Fruit fly (Drosophila melanogaster) whole organism, embryonic: Measurements from ENCODE around the gene CG14535.

Experiments
- Antp ChIP-seq: fragments of 200-800 bp; sonication (Bioruptor generic); optimal IDR thresholded peaks from 3 replicates; lab custom pipeline; 2016; ENCODE audit warnings: missing biosample characterization, missing genetic modification characterization
- CG11456 ChIP-seq: fragments of 200-800 bp; sonication (Bioruptor generic); IDR thresholded peaks from 3 replicates; pipeline ENCODE4 v1.3.6; 2022; ENCODE audit warnings: missing biosample characterization, missing genetic modification characterization
- CG11504 ChIP-seq: fragments of 200-800 bp; sonication (Bioruptor generic); optimal IDR thresholded peaks from 3 replicates; lab custom pipeline; 2019; ENCODE audit warnings: missing biosample characterization, mild to moderate bottlenecking, missing genetic modification characterization, moderate library complexity
- CG12391 ChIP-seq: fragments of 200-800 bp; sonication (Bioruptor generic); optimal IDR thresholded peaks from 3 replicates; lab custom pipeline; 2018; ENCODE audit warnings: missing biosample characterization, mild to moderate bottlenecking, missing genetic modification characterization, moderate library complexity
- CG12659 ChIP-seq: fragments of 200-800 bp; sonication (Bioruptor generic); optimal IDR thresholded peaks from 3 replicates; lab custom pipeline; 2017; ENCODE audit warnings: mild to moderate bottlenecking, missing biosample characterization, missing genetic modification reagents, missing genetic modification characterization
- CG13123 ChIP-seq: fragments of 200-800 bp; sonication (Bioruptor generic); optimal IDR thresholded peaks from 2 replicates; lab custom pipeline; 2016; ENCODE audit warnings: missing biosample characterization, missing genetic modification characterization
- CG15269 ChIP-seq: fragments of 200-800 bp; sonication (Bioruptor generic); optimal IDR thresholded peaks from 2 replicates; lab custom pipeline; 2018; ENCODE audit warnings: missing biosample characterization, mild to moderate bottlenecking, missing genetic modification characterization, moderate library complexity
- CG17802 ChIP-seq: fragments of 200-800 bp; sonication (Bioruptor generic); optimal IDR thresholded peaks from 2 replicates; lab custom pipeline; 2018; ENCODE audit warnings: missing biosample characterization, mild to moderate bottlenecking, missing genetic modification characterization, moderate library complexity
- CG18599 ChIP-seq: fragments of 200-800 bp; sonication (Bioruptor generic); optimal IDR thresholded peaks from 3 replicates; lab custom pipeline; 2017; ENCODE audit warnings: missing biosample characterization, missing genetic modification characterization, mild to moderate bottlenecking, moderate library complexity, missing genetic modification reagents
- CG2202 ChIP-seq: fragments of 200-800 bp; sonication (Bioruptor generic); optimal IDR thresholded peaks from 2 replicates; lab custom pipeline; 2018; ENCODE audit warnings: missing biosample characterization, mild to moderate bottlenecking, missing genetic modification characterization
- CG32772 ChIP-seq: fragments of 200-800 bp; sonication (Bioruptor generic); IDR thresholded peaks from 2 replicates; pipeline ENCODE4 v1.3.6; 2022; ENCODE audit warnings: missing biosample characterization, missing genetic modification characterization
- CG3281 ChIP-seq: fragments of 200-800 bp; sonication (Bioruptor generic); optimal IDR thresholded peaks from 3 replicates; lab custom pipeline; 2017; ENCODE audit warnings: missing biosample characterization, mild to moderate bottlenecking, missing genetic modification characterization
- CG3726 ChIP-seq: fragments of 200-800 bp; sonication (Bioruptor generic); IDR thresholded peaks from 3 replicates; pipeline ENCODE4, ENCODE4 v1.3.6; 2022; ENCODE audit warnings: missing biosample characterization, missing genetic modification characterization
- CG3847 ChIP-seq: fragments of 200-800 bp; sonication (Bioruptor generic); IDR thresholded peaks from 2 replicates; pipeline ENCODE4 v1.3.6; 2022; ENCODE audit warnings: missing biosample characterization, missing genetic modification characterization
- CG42726 ChIP-seq: fragments of 200-800 bp; sonication (Bioruptor generic); IDR thresholded peaks from 2 replicates; pipeline ENCODE4 v1.3.6; 2022; ENCODE audit warnings: missing biosample characterization, missing genetic modification characterization; ENCODE audit not compliant: partially characterized antibody
- CG4730 ChIP-seq: fragments of 200-800 bp; sonication (Bioruptor generic); IDR thresholded peaks from 2 replicates; pipeline ENCODE4 v1.3.6; 2022; ENCODE audit warnings: missing biosample characterization, missing genetic modification characterization
- CG6854 ChIP-seq: fragments of 200-800 bp; sonication (Bioruptor generic); optimal IDR thresholded peaks from 3 replicates; lab custom pipeline; 2017; ENCODE audit warnings: missing biosample characterization, mild to moderate bottlenecking, missing genetic modification characterization
- CG7556 ChIP-seq: fragments of 200-800 bp; sonication (Bioruptor generic); optimal IDR thresholded peaks from 2 replicates; lab custom pipeline; 2017; ENCODE audit warnings: missing biosample characterization, mild to moderate bottlenecking, missing genetic modification characterization
- CG7928 ChIP-seq: fragments of 200-800 bp; sonication (Bioruptor generic); optimal IDR thresholded peaks from 2 replicates; lab custom pipeline; 2017; ENCODE audit warnings: missing biosample characterization, mild to moderate bottlenecking, missing genetic modification characterization
- CG9727 ChIP-seq: fragments of 200-800 bp; sonication (Bioruptor generic); optimal IDR thresholded peaks from 3 replicates; lab custom pipeline; 2017; ENCODE audit warnings: missing biosample characterization, mild to moderate bottlenecking, missing genetic modification characterization
- E2f1 ChIP-seq: fragments of 200-800 bp; sonication (Bioruptor generic); IDR thresholded peaks from 2 replicates; pipeline ENCODE4 v1.3.6; 2022; ENCODE audit warnings: missing biosample characterization, missing genetic modification characterization
- Ets65A ChIP-seq: fragments of 200-800 bp; sonication (Bioruptor generic); peaks from one replicate; lab custom pipeline; 2016; ENCODE audit warnings: missing biosample characterization, missing genetic modification characterization
- Med ChIP-seq: fragments of 200-800 bp; sonication (Bioruptor generic); peaks from one replicate; lab custom pipeline; 2016; ENCODE audit warnings: missing biosample characterization, missing genetic modification characterization, mild to moderate bottlenecking, inconsistent platforms, moderate library complexity
- Meics ChIP-seq: fragments of 200-800 bp; sonication (Bioruptor generic); optimal IDR thresholded peaks from 2 replicates; lab custom pipeline; 2017; ENCODE audit warnings: missing biosample characterization, mild to moderate bottlenecking, missing genetic modification characterization
- Mes4 ChIP-seq: fragments of 200-800 bp; sonication (Bioruptor generic); optimal IDR thresholded peaks from 2 replicates; lab custom pipeline; 2016; ENCODE audit warnings: missing biosample characterization, missing genetic modification characterization
- Oli ChIP-seq: fragments of 200-800 bp; sonication (Bioruptor generic); optimal IDR thresholded peaks from 2 replicates; lab custom pipeline; 2018; ENCODE audit warnings: missing biosample characterization, mild to moderate bottlenecking, missing genetic modification characterization, moderate library complexity
- Ptx1 ChIP-seq: fragments of 200-800 bp; sonication (Bioruptor generic); IDR thresholded peaks from 2 replicates; pipeline ENCODE4 v1.3.6; 2022; ENCODE audit warnings: missing biosample characterization, missing genetic modification characterization
- Spps ChIP-seq: fragments of 200-800 bp; sonication (Bioruptor generic); optimal IDR thresholded peaks from 2 replicates; lab custom pipeline; 2018; ENCODE audit warnings: missing biosample characterization, mild to moderate bottlenecking, missing genetic modification characterization
- Tbp ChIP-seq: fragments of >200 bp; optimal IDR thresholded peaks from 2 replicates; lab custom pipeline; 2018; ENCODE audit warnings: missing biosample characterization, missing genetic modification characterization
- cwo ChIP-seq: fragments of 200-800 bp; sonication (Bioruptor generic); optimal IDR thresholded peaks from 3 replicates; lab custom pipeline; 2017; ENCODE audit warnings: missing biosample characterization, missing genetic modification characterization, mild to moderate bottlenecking, moderate library complexity, missing genetic modification reagents
- dmrt99B ChIP-seq: fragments of 200-800 bp; sonication (Bioruptor generic); optimal IDR thresholded peaks from 2 replicates; lab custom pipeline; 2018; ENCODE audit warnings: missing biosample characterization, mild to moderate bottlenecking, missing genetic modification characterization, moderate library complexity
- dysf ChIP-seq: fragments of 200-800 bp; sonication (Bioruptor generic); IDR thresholded peaks from 3 replicates; pipeline ENCODE4 v1.3.6; 2022; ENCODE audit warnings: missing biosample characterization, missing genetic modification characterization
- eve ChIP-seq, 2 experiments: fragments of >200 bp; optimal IDR thresholded peaks; 2 replicates each; lab custom pipeline; 2017; ENCODE audit warnings: missing biosample characterization in 2 of 2, missing genetic modification characterization in 2 of 2
- exex ChIP-seq: fragments of 200-800 bp; sonication (Bioruptor generic); optimal IDR thresholded peaks from 4 replicates; lab custom pipeline; 2018; ENCODE audit warnings: missing biosample characterization, mild to moderate bottlenecking, missing genetic modification characterization, moderate library complexity
- fd96Cb ChIP-seq: fragments of 200-800 bp; sonication (Bioruptor generic); optimal IDR thresholded peaks from 2 replicates; lab custom pipeline; 2018; ENCODE audit warnings: missing biosample characterization, mild to moderate bottlenecking, missing genetic modification characterization, moderate library complexity
- gcm2 ChIP-seq: fragments of 200-800 bp; sonication (Bioruptor generic); optimal IDR thresholded peaks from 2 replicates; lab custom pipeline; 2016; ENCODE audit warnings: missing biosample characterization, missing genetic modification characterization
- gem ChIP-seq: fragments of 200-800 bp; sonication (Bioruptor generic); optimal IDR thresholded peaks from 2 replicates; lab custom pipeline; 2019; ENCODE audit warnings: missing biosample characterization, mild to moderate bottlenecking, missing genetic modification characterization, moderate library complexity
- kay ChIP-seq: fragments of 200-800 bp; sonication (Bioruptor generic); optimal IDR thresholded peaks from 2 replicates; lab custom pipeline; 2016; ENCODE audit warnings: missing biosample characterization, missing genetic modification characterization
- klu ChIP-seq: fragments of 200-800 bp; sonication (Bioruptor generic); IDR thresholded peaks from 2 replicates; pipeline ENCODE4 v1.3.6; 2022; ENCODE audit warnings: missing biosample characterization, missing genetic modification characterization
- lab ChIP-seq: fragments of 200-800 bp; sonication (Bioruptor generic); optimal IDR thresholded peaks from 3 replicates; lab custom pipeline; 2017; ENCODE audit warnings: missing biosample characterization, missing genetic modification characterization, mild to moderate bottlenecking, moderate library complexity, missing genetic modification reagents
- otp ChIP-seq: fragments of 200-800 bp; sonication (Bioruptor generic); IDR thresholded peaks from 3 replicates; pipeline ENCODE4, ENCODE4 v1.3.6; 2022; ENCODE audit warnings: missing biosample characterization, missing genetic modification characterization
- row ChIP-seq: fragments of 200-800 bp; sonication (Bioruptor generic); IDR thresholded peaks from 3 replicates; pipeline ENCODE4 v1.3.6; 2022; ENCODE audit warnings: missing biosample characterization, missing genetic modification characterization
- run ChIP-seq: fragments of 200-800 bp; sonication (Bioruptor generic); optimal IDR thresholded peaks from 3 replicates; lab custom pipeline; 2018; ENCODE audit warnings: missing biosample characterization, mild to moderate bottlenecking, missing genetic modification characterization
- salm ChIP-seq: fragments of 200-800 bp; sonication (Bioruptor generic); optimal IDR thresholded peaks from 2 replicates; lab custom pipeline; 2018; ENCODE audit warnings: missing biosample characterization, mild to moderate bottlenecking, missing genetic modification characterization
- sima ChIP-seq: fragments of 200-800 bp; sonication (Bioruptor generic); optimal IDR thresholded peaks from 2 replicates; lab custom pipeline; 2016; ENCODE audit warnings: missing biosample characterization, missing genetic modification characterization
- slbo ChIP-seq: fragments of 200-800 bp; sonication (Bioruptor generic); IDR thresholded peaks from 2 replicates; pipeline ENCODE4 v1.3.6; 2022; ENCODE audit warnings: missing biosample characterization, missing genetic modification characterization
- sna ChIP-seq: fragments of 200-800 bp; sonication (Bioruptor generic); IDR thresholded peaks from 2 replicates; pipeline ENCODE4 v1.3.6; 2022; ENCODE audit warnings: missing biosample characterization, missing genetic modification characterization; ENCODE audit not compliant: partially characterized antibody
- sr ChIP-seq: fragments of 200-800 bp; sonication (Bioruptor generic); IDR thresholded peaks from 3 replicates; pipeline ENCODE4 v1.3.6; 2022; ENCODE audit warnings: missing biosample characterization, missing genetic modification characterization
- stwl ChIP-seq: fragments of 200-800 bp; sonication (Bioruptor generic); optimal IDR thresholded peaks from 3 replicates; lab custom pipeline; 2018; ENCODE audit warnings: missing biosample characterization, mild to moderate bottlenecking, missing genetic modification characterization, moderate library complexity
- ttk ChIP-seq: fragments of 200-800 bp; sonication (Bioruptor generic); IDR thresholded peaks from 2 replicates; pipeline ENCODE4 v2.1.2; 2022; ENCODE audit warnings: missing biosample characterization, missing genetic modification characterization
- vvl ChIP-seq: fragments of 200-800 bp; sonication (Bioruptor generic); IDR thresholded peaks from 2 replicates; pipeline ENCODE4 v1.3.6; 2022; ENCODE audit warnings: missing biosample characterization, missing genetic modification characterization

The CG14535 gene

dm6 chr2L:7838024-7838423 is 17.3 kb downstream of the CG14535 start (continued):
- TF ChIP-seq Antp (GFP tag; lab: Kevin White, UChicago) (no peak), run (tag; lab: Kevin White, UChicago) (no peak), Ets65A (peak; percentile 55), Med (GFP tag; lab: Kevin White, UChicago) (peak; percentile 19), CG3847 (GFP tag; lab: Robert Waterston, UW) (no peak), vvl (no peak), CG12391 (no peak), CG12659 (peak; percentile 15), dmrt99B (tag; lab: Kevin White, UChicago) (peak; percentile 40), sr (GFP tag; lab: Robert Waterston, UW) (no peak), Meics (GFP tag; lab: Kevin White, UChicago) (peak; percentile 33), CG9727 (GFP tag; lab: Kevin White, UChicago) (peak; percentile 13), CG17802 (no peak), CG2202 (tag; lab: Kevin White, UChicago) (no peak), eve (GFP tag; optimal IDR thresholded peaks at IDR 0.05; lab: Kevin White, UChicago) (no peak), CG13123 (GFP tag; lab: Kevin White, UChicago) (no peak), exex (tag; lab: Kevin White, UChicago) (no peak), kay (GFP tag; lab: Kevin White, UChicago) (no peak), CG4730 (GFP tag; lab: Robert Waterston, UW) (no peak), salm (no peak), Spps (tag; lab: Kevin White, UChicago) (no peak), CG18599 (peak; percentile 18), E2f1 (GFP tag; lab: Robert Waterston, UW) (no peak), sna (no peak), lab (GFP tag; lab: Kevin White, UChicago) (peak; percentile 27), klu (GFP tag; lab: Robert Waterston, UW) (no peak), otp (GFP tag; lab: Robert Waterston, UW) (no peak), Tbp (GFP tag; lab: Kevin White, UChicago) (no peak), dysf (GFP tag; lab: Robert Waterston, UW) (peak; percentile 34; the same call in 1 of the 3 replicates), sima (GFP tag; lab: Kevin White, UChicago) (no peak), gem (tag; lab: Kevin White, UChicago) (peak; percentile 37), CG7928 (GFP tag; lab: Kevin White, UChicago) (no peak), CG42726 (no peak), Ptx1 (GFP tag; lab: Robert Waterston, UW) (0 out of 2 replicates have a peak, but pooled peaks have one; percentile 18), fd96Cb (tag; lab: Kevin White, UChicago) (no peak), CG7556 (GFP tag; lab: Kevin White, UChicago) (peak; percentile 57), stwl (tag; lab: Kevin White, UChicago) (no peak), CG11504 (tag; lab: Kevin White, UChicago) (peak; percentile 51), CG11456 (GFP tag; lab: Robert Waterston, UW) (no peak), CG3726 (no peak), CG32772 (GFP tag; lab: Robert Waterston, UW) (0 out of 2 replicates have a peak, but pooled peaks have one; percentile 13), ttk (GFP tag; lab: Robert Waterston, UW) (no peak), CG6854 (no peak), slbo (GFP tag; lab: Robert Waterston, UW) (0 out of 2 replicates have a peak, but pooled peaks have one; percentile 35), Oli (tag; lab: Kevin White, UChicago) (peak; percentile 32), CG15269 (peak; percentile 18), row (GFP tag; lab: Robert Waterston, UW) (peak; percentile 41; the same call in 1 of the 3 replicates), gcm2 (no peak), cwo (GFP tag; lab: Kevin White, UChicago) (peak; percentile 30), CG3281 (GFP tag; lab: Kevin White, UChicago) (peak; percentile 8), Mes4 (no peak)
